Worm (Caenorhabditis elegans): Measurements from ENCODE around the gene nprl-2.

Gene nprl-2

DNA sequence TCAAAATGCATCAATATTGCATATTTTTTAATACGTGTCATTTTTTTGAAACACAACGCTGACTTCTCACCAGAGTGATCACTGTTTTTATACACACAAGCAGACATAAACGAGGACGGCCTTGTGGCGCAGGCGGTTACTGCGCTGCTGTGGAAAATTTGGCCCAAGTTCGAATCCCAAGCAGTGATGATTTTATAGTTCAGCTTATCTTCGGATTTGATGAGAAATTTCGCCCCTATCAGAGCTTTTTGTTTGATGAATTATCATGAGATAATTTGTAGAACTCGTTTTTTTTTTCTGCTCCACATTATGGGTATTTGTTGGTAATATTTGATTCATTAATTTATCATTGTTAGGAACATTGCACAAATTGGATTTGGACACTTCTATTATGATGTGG, 17.3 kb downstream of the nprl-2 start (continued):
- TF ChIP-seq zip-4 (GFP tag; optimal IDR thresholded peaks at IDR 0.05) (no peak), pag-3 (tag; optimal IDR thresholded peaks at IDR 0.05; ENCODE audit: borderline replicate concordance, insufficient read depth) (no peak), dsc-1 (tag; optimal IDR thresholded peaks at IDR 0.05) (peak; percentile 66), blmp-1 (tag; optimal IDR thresholded peaks at IDR 0.05) (peak; percentile 55), lin-35 (GFP tag; optimal IDR thresholded peaks at IDR 0.05) (peak; percentile 65 to 75), ceh-8 (GFP tag; optimal IDR thresholded peaks at IDR 0.05) (no peak), ces-1 (GFP tag; optimal IDR thresholded peaks at IDR 0.05) (no peak), ets-5 (GFP tag; IDR thresholded peaks at IDR 0.05) (no peak), nhr-47 (tag; optimal IDR thresholded peaks at IDR 0.05) (peak; percentile 79), nhr-12 (tag; optimal IDR thresholded peaks at IDR 0.05) (no peak), dpl-1 (GFP tag; optimal IDR thresholded peaks at IDR 0.05) (peak in 2 of 3 experiments; percentile 48 to 53), isw-1 (GFP tag; IDR thresholded peaks at IDR 0.05) (no peak), unc-86 (tag; optimal IDR thresholded peaks at IDR 0.05) (peak; percentile 17), sup-37 (GFP tag; optimal IDR thresholded peaks at IDR 0.05) (peak; percentile 23), xbp-1 (tag; optimal IDR thresholded peaks at IDR 0.05) (peak; percentile 64), snu-23 (GFP tag; optimal IDR thresholded peaks at IDR 0.05) (peak; percentile 83), swsn-7 (tag; optimal IDR thresholded peaks at IDR 0.05) (peak; percentile 69), nhr-90 (tag; optimal IDR thresholded peaks at IDR 0.05; ENCODE audit: poor library complexity) (peak; percentile 76), egl-13 (tag; optimal IDR thresholded peaks at IDR 0.05) (peak; percentile 38), vab-15 (tag; optimal IDR thresholded peaks at IDR 0.05) (peak; percentile 53), nhr-11 (tag; optimal IDR thresholded peaks at IDR 0.05) (no peak), elt-2 (tag; optimal IDR thresholded peaks at IDR 0.05) (peak; percentile 35), irx-1 (tag; optimal IDR thresholded peaks at IDR 0.05) (peak; percentile 71), fkh-4 (tag; optimal IDR thresholded peaks at IDR 0.05; ENCODE audit: borderline replicate concordance) (no peak), unc-130 (tag; optimal IDR thresholded peaks at IDR 0.05) (peak; percentile 70), nhr-85 (tag) (no peak), ztf-4 (tag; optimal IDR thresholded peaks at IDR 0.05) (peak; percentile 54), pqm-1 (tag; optimal IDR thresholded peaks at IDR 0.05) (no peak), fos-1 (tag; optimal IDR thresholded peaks at IDR 0.05) (peak; percentile 54), C16A3.4 (tag; optimal IDR thresholded peaks at IDR 0.05) (peak; percentile 79), mep-1 (tag; optimal IDR thresholded peaks at IDR 0.05) (peak; percentile 76), aly-2 (tag; optimal IDR thresholded peaks at IDR 0.05) (peak; percentile 77), skn-1 (tag; optimal IDR thresholded peaks at IDR 0.05) (peak; percentile 39), unc-30 (tag; optimal IDR thresholded peaks at IDR 0.05) (no peak), efl-1 (optimal IDR thresholded peaks at IDR 0.05) (peak; percentile 53 to 60), efl-1 (GFP tag; optimal IDR thresholded peaks at IDR 0.05 in 1 of 2) (peak; percentile 52 to 95), jun-1 (tag; optimal IDR thresholded peaks at IDR 0.05) (peak; percentile 47), rnt-1 (tag; optimal IDR thresholded peaks at IDR 0.05) (peak; percentile 65), grh-1 (GFP tag; IDR thresholded peaks at IDR 0.05) (peak; percentile 35; the same call in 1 of the 2 replicates), nhr-20 (tag; optimal IDR thresholded peaks at IDR 0.05) (peak; percentile 59), tbx-2 (tag; optimal IDR thresholded peaks at IDR 0.05) (peak; percentile 33), mef-2 (tag; optimal IDR thresholded peaks at IDR 0.05) (no peak), nhr-76 (tag; optimal IDR thresholded peaks at IDR 0.05) (no peak), C04F5.9 (tag; optimal IDR thresholded peaks at IDR 0.05) (no peak), lin-13 (GFP tag; optimal IDR thresholded peaks at IDR 0.05) (peak; percentile 55)
